Worm (Caenorhabditis elegans): ENCODE measurements around the gene klp-17.

DNA sequence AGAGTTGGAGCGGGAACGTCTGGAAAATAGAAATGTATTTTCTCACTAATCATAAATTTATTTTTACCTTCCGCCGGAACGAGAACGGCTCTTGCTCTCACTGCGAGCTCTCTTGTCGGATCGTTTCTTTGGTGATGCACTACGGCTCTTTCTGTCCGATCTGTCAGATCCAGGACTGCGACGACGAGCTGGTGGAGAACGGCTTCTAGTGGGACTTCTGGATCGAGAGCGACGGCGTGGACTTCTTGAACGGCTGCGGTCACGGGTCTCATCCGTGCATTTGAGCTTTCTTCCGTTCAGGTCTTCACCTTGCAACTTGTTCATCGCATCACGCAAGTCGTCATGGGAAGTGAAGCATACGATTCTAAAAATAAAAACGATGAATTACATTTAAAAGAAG, 15.7 kb downstream of the klp-17 start:
- TF ChIP-seq nhr-11 (tag; optimal IDR thresholded peaks at IDR 0.05): no peak
- no peak for TF ChIP-seq ama-1 (optimal IDR thresholded peaks at IDR 0.05)
- TF ChIP-seq ceh-48 (tag; optimal IDR thresholded peaks at IDR 0.05): no peak
- no peak for TF ChIP-seq ets-4 (tag; optimal IDR thresholded peaks at IDR 0.05)
- no peak for TF ChIP-seq elt-4 (tag; optimal IDR thresholded peaks at IDR 0.05)
- TF ChIP-seq ceh-22 (tag; optimal IDR thresholded peaks at IDR 0.05): no peak
- no peak for TF ChIP-seq pros-1 (tag; optimal IDR thresholded peaks at IDR 0.05)

All from whole organism, late embryonic.